Worm (Caenorhabditis elegans) whole organism, L3 larva: ENCODE results near the gene T26H5.10.

ENCODE experiments used
- elt-3 ChIP-seq, 3 experiments: fragments of 150-350 bp in 1 of 3; sonication (generic microtip) in 2 of 3; optimal IDR thresholded peaks; 2 replicates in 2 of 3; 4 replicates in 1 of 3; lab custom pipeline; 2014 to 2017; ENCODE audit warnings: missing biosample characterization in 3 of 3, missing genetic modification characterization in 3 of 3
- hmg-11 ChIP-seq: sonication (generic microtip); optimal IDR thresholded peaks from 2 replicates; lab custom pipeline; 2016; ENCODE audit warnings: missing genetic modification characterization, missing compliant biosample characterization
- jun-1 ChIP-seq: fragments of 150-350 bp; optimal IDR thresholded peaks from 2 replicates; lab custom pipeline; 2014; ENCODE audit warnings: missing biosample characterization, missing genetic modification reagents, missing genetic modification characterization
- nhr-23 ChIP-seq: fragments of 150-350 bp; optimal IDR thresholded peaks from 2 replicates; lab custom pipeline; 2014; ENCODE audit warnings: missing biosample characterization, missing genetic modification reagents, missing genetic modification characterization
- sea-2 ChIP-seq: fragments of 150-350 bp; sonication (generic microtip); optimal IDR thresholded peaks from 4 replicates; lab custom pipeline; 2014; ENCODE audit warnings: missing biosample characterization, missing genetic modification reagents, missing genetic modification characterization

ce11 chrV:15406928-15407327 is 36.7 kb downstream of the T26H5.10 start, which contains the start of gene srh-257:
- TF ChIP-seq sea-2 (GFP tag; lab: Kevin White, UChicago) (no peak), hmg-11 (tag; lab: Kevin White, UChicago) (no peak), nhr-23 (tag; lab: Kevin White, UChicago) (no peak), jun-1 (tag; lab: Kevin White, UChicago) (no peak), elt-3 (tag; optimal IDR thresholded peaks at IDR 0.05; lab: Kevin White, UChicago) (no peak)
